Worm (Caenorhabditis elegans): ENCODE measurements around the gene tag-281.

DNA sequence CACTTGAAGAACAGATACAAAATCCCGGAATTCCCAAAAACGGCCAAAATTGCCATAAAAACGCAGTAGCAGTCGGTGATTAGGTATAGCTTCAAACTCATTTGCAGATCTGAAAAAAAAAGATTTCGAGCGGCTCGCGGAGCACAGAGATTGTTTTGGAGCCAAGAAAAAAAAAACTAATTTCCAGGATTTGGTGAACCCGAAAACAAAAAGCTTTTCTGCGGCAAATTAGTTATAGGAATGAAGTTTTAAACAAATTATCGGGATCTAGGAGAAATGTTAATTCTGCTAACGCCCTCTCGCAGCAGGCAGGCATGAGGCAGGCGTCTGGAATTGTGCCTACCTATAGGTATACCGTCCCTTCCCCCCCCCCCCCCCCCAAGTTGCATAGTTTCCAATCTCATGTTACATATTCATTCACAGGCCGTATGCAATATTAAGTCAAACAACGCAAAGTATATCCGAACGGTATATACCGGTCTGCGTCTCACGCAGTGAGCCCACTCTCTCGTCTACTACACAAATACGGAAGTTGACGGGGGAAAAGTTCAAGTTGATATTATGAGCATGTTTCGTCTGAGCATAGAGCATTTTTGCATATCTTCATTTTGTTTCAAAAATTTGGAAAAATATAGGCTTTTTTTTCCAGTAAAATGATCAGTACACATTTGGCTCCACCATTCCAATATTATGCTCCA is 14.7 kb upstream of the tag-281 start, which contains the start of the genes W05H5.1 and pitr-6:
- no peak for TF ChIP-seq ztf-11 (tag; optimal IDR thresholded peaks at IDR 0.05)
- TF ChIP-seq daf-12 (tag; optimal IDR thresholded peaks at IDR 0.05), result no peak
- no peak for TF ChIP-seq ztf-4 (tag; optimal IDR thresholded peaks at IDR 0.05)
- TF ChIP-seq unc-62 (GFP tag; optimal IDR thresholded peaks at IDR 0.05), result no peak
- no peak for TF ChIP-seq mdl-1 (tag; optimal IDR thresholded peaks at IDR 0.05)
- no peak for TF ChIP-seq nhr-237 (tag; optimal IDR thresholded peaks at IDR 0.05)
- TF ChIP-seq tbx-2 (tag; optimal IDR thresholded peaks at IDR 0.05), result no peak
- no peak for TF ChIP-seq nhr-23 (tag; optimal IDR thresholded peaks at IDR 0.05)
- no peak for TF ChIP-seq nhr-76 (tag; optimal IDR thresholded peaks at IDR 0.05)
